Worm (Caenorhabditis elegans) whole organism, L2 larva: ENCODE measurements around the gene C07E3.9.

Experiments used
- C34F6.9 ChIP-seq: fragments of 150-350 bp; optimal IDR thresholded peaks from 2 replicates; lab custom pipeline; 2014; ENCODE audit warnings: missing biosample characterization, missing genetic modification characterization
- F13H6.1 ChIP-seq: sonication (generic microtip); optimal IDR thresholded peaks from 2 replicates; lab custom pipeline; 2016; ENCODE audit warnings: missing genetic modification characterization, missing compliant biosample characterization
- R02D3.7 ChIP-seq: fragments of 150-350 bp; optimal IDR thresholded peaks from 2 replicates; lab custom pipeline; 2014; ENCODE audit warnings: missing biosample characterization, missing genetic modification characterization
- Y55F3AM.14 ChIP-seq: fragments of 200-800 bp; sonication (Bioruptor generic); optimal IDR thresholded peaks from 2 replicates; lab custom pipeline; 2018; ENCODE audit warnings: mild to moderate bottlenecking, missing genetic modification characterization, missing compliant biosample characterization
- ZK546.5 ChIP-seq: sonication (generic microtip); optimal IDR thresholded peaks from 2 replicates; lab custom pipeline; 2017; ENCODE audit warnings: missing biosample characterization, missing genetic modification characterization
- alr-1 ChIP-seq: fragments of 150-350 bp; optimal IDR thresholded peaks from 2 replicates; lab custom pipeline; 2014; ENCODE audit warnings: missing biosample characterization, missing genetic modification characterization
- aly-2 ChIP-seq: fragments of 150-350 bp; optimal IDR thresholded peaks from 2 replicates; lab custom pipeline; 2014; ENCODE audit warnings: missing biosample characterization, missing genetic modification characterization
- blmp-1 ChIP-seq: sonication (generic microtip); optimal IDR thresholded peaks from 2 replicates; lab custom pipeline; 2017; ENCODE audit warnings: missing genetic modification characterization, mild to moderate bottlenecking, missing compliant biosample characterization, antibody characterized with exemption, moderate library complexity; ENCODE audit not compliant: insufficient read depth
- ceh-82 ChIP-seq: fragments of 150-350 bp; optimal IDR thresholded peaks from 2 replicates; lab custom pipeline; 2014; ENCODE audit warnings: missing biosample characterization, missing genetic modification characterization
- crh-2 ChIP-seq: sonication (generic microtip); optimal IDR thresholded peaks from 2 replicates; lab custom pipeline; 2017; ENCODE audit warnings: missing biosample characterization, missing genetic modification characterization
- dmd-4 ChIP-seq: sonication (generic microtip); optimal IDR thresholded peaks from 2 replicates; lab custom pipeline; 2017; ENCODE audit warnings: missing biosample characterization, missing genetic modification characterization
- egl-27 ChIP-seq: sonication (generic microtip); optimal IDR thresholded peaks from 3 replicates; lab custom pipeline; 2017; ENCODE audit warnings: missing biosample characterization, missing genetic modification reagents, missing genetic modification characterization
- elt-1 ChIP-seq: fragments of 150-350 bp; optimal IDR thresholded peaks from 2 replicates; lab custom pipeline; 2014; ENCODE audit warnings: missing biosample characterization, missing genetic modification characterization
- elt-3 ChIP-seq: sonication (generic microtip); optimal IDR thresholded peaks from 2 replicates; lab custom pipeline; 2017; ENCODE audit warnings: missing biosample characterization, missing genetic modification characterization
- fos-1 ChIP-seq: fragments of 150-350 bp; optimal IDR thresholded peaks from 2 replicates; lab custom pipeline; 2014; ENCODE audit warnings: missing biosample characterization, missing genetic modification characterization
- gmeb-1 ChIP-seq: fragments of 150-350 bp; optimal IDR thresholded peaks from 2 replicates; lab custom pipeline; 2014; ENCODE audit warnings: missing biosample characterization, missing genetic modification characterization
- lin-11 ChIP-seq: fragments of 150-350 bp; sonication (generic microtip); optimal IDR thresholded peaks from 2 replicates; lab custom pipeline; 2014; ENCODE audit warnings: missing biosample characterization, missing genetic modification characterization, inconsistent platforms, mixed read lengths
- lin-13 ChIP-seq: fragments of 150-350 bp; optimal IDR thresholded peaks from 2 replicates; lab custom pipeline; 2014; ENCODE audit warnings: missing biosample characterization, missing genetic modification reagents, missing genetic modification characterization
- lin-39 ChIP-seq: fragments of 150-350 bp; optimal IDR thresholded peaks from 2 replicates; lab custom pipeline; 2014; ENCODE audit warnings: missing biosample characterization, missing genetic modification reagents, missing genetic modification characterization
- lsy-2 ChIP-seq, 2 experiments: fragments of 150-350 bp in 1 of 2; sonication (generic microtip) in 1 of 2; optimal IDR thresholded peaks; 2 replicates each; lab custom pipeline; 2014 to 2017; ENCODE audit warnings: missing biosample characterization in 2 of 2, missing genetic modification characterization in 2 of 2
- mab-5 ChIP-seq: fragments of 150-350 bp; optimal IDR thresholded peaks from 2 replicates; lab custom pipeline; 2014; ENCODE audit warnings: missing biosample characterization, missing genetic modification characterization
- mbf-1 ChIP-seq: sonication (generic microtip); optimal IDR thresholded peaks from 2 replicates; lab custom pipeline; 2017; ENCODE audit warnings: missing biosample characterization, missing genetic modification characterization
- mdl-1 ChIP-seq, 2 experiments: fragments of 150-350 bp in 1 of 2; sonication (generic microtip) in 1 of 2; optimal IDR thresholded peaks; 2 replicates each; lab custom pipeline; 2017; ENCODE audit warnings: missing biosample characterization in 2 of 2, missing genetic modification characterization in 2 of 2
- nhr-10 ChIP-seq: sonication (generic microtip); optimal IDR thresholded peaks from 2 replicates; lab custom pipeline; 2017; ENCODE audit warnings: missing biosample characterization, missing genetic modification characterization
- nhr-11 ChIP-seq: fragments of 150-350 bp; optimal IDR thresholded peaks from 2 replicates; lab custom pipeline; 2014; ENCODE audit warnings: missing biosample characterization, missing genetic modification characterization
- nhr-12 ChIP-seq: fragments of 150-350 bp; optimal IDR thresholded peaks from 2 replicates; lab custom pipeline; 2014; ENCODE audit warnings: missing biosample characterization, missing genetic modification characterization
- nhr-129 ChIP-seq: fragments of 150-350 bp; optimal IDR thresholded peaks from 2 replicates; lab custom pipeline; 2014; ENCODE audit warnings: missing biosample characterization, missing genetic modification characterization
- nhr-21 ChIP-seq: fragments of 150-350 bp; optimal IDR thresholded peaks from 2 replicates; lab custom pipeline; 2014; ENCODE audit warnings: missing biosample characterization, missing genetic modification characterization
- nhr-23 ChIP-seq: fragments of 150-350 bp; optimal IDR thresholded peaks from 2 replicates; lab custom pipeline; 2014; ENCODE audit warnings: missing biosample characterization, missing genetic modification reagents, missing genetic modification characterization
- nhr-237 ChIP-seq: fragments of 150-350 bp; optimal IDR thresholded peaks from 2 replicates; lab custom pipeline; 2014; ENCODE audit warnings: missing biosample characterization, missing genetic modification characterization
- nhr-25 ChIP-seq: fragments of 150-350 bp; sonication (generic microtip); optimal IDR thresholded peaks from 3 replicates; lab custom pipeline; 2014; ENCODE audit warnings: missing biosample characterization, missing genetic modification characterization
- nhr-6 ChIP-seq: fragments of 150-350 bp; optimal IDR thresholded peaks from 2 replicates; lab custom pipeline; 2014; ENCODE audit warnings: missing biosample characterization, missing genetic modification characterization
- nhr-77 ChIP-seq: fragments of 150-350 bp; optimal IDR thresholded peaks from 2 replicates; lab custom pipeline; 2014; ENCODE audit warnings: missing biosample characterization, missing genetic modification characterization
- peb-1 ChIP-seq: fragments of 150-350 bp; optimal IDR thresholded peaks from 2 replicates; lab custom pipeline; 2014; ENCODE audit warnings: missing biosample characterization, missing genetic modification characterization
- sem-4 ChIP-seq: fragments of 150-350 bp; optimal IDR thresholded peaks from 2 replicates; lab custom pipeline; 2014; ENCODE audit warnings: missing biosample characterization, missing genetic modification reagents, missing genetic modification characterization
- skn-1 ChIP-seq: sonication (generic microtip); optimal IDR thresholded peaks from 2 replicates; lab custom pipeline; 2017; ENCODE audit warnings: missing biosample characterization, missing genetic modification characterization
- sma-3 ChIP-seq: sonication (generic microtip); optimal IDR thresholded peaks from 2 replicates; lab custom pipeline; 2016; ENCODE audit warnings: missing genetic modification reagents, missing genetic modification characterization, missing compliant biosample characterization
- sma-9 ChIP-seq, 2 experiments: fragments of 150-350 bp in 1 of 2; sonication (generic microtip) in 1 of 2; optimal IDR thresholded peaks; 2 replicates each; lab custom pipeline; 2014 to 2016; ENCODE audit warnings: missing genetic modification characterization in 2 of 2, mild to moderate bottlenecking in 1 of 2, missing biosample characterization in 1 of 2, missing compliant biosample characterization in 1 of 2, missing genetic modification reagents in 1 of 2, moderate library complexity in 1 of 2
- unc-39 ChIP-seq: fragments of 150-350 bp; optimal IDR thresholded peaks from 2 replicates; lab custom pipeline; 2014; ENCODE audit warnings: missing biosample characterization, missing genetic modification characterization
- unc-55 ChIP-seq: fragments of 150-350 bp; sonication (generic microtip); optimal IDR thresholded peaks from 3 replicates; lab custom pipeline; 2014; ENCODE audit warnings: missing biosample characterization, missing genetic modification reagents, missing genetic modification characterization
- unc-62 ChIP-seq: fragments of 150-350 bp; optimal IDR thresholded peaks from 2 replicates; lab custom pipeline; 2014; ENCODE audit warnings: missing biosample characterization, missing genetic modification reagents, missing genetic modification characterization
- ztf-1 ChIP-seq: fragments of 200-800 bp; sonication (Bioruptor generic); conservative IDR thresholded peaks from 2 replicates; pipeline ENCODE4 v1.3.6; 2022; ENCODE audit warnings: missing genetic modification characterization, missing compliant biosample characterization
- ztf-11 ChIP-seq: sonication (generic microtip); optimal IDR thresholded peaks from 2 replicates; lab custom pipeline; 2017; ENCODE audit warnings: missing biosample characterization, missing genetic modification characterization
- ztf-4 ChIP-seq: fragments of 150-350 bp; optimal IDR thresholded peaks from 2 replicates; lab custom pipeline; 2014; ENCODE audit warnings: missing biosample characterization, missing genetic modification characterization

Gene C07E3.9

DNA sequence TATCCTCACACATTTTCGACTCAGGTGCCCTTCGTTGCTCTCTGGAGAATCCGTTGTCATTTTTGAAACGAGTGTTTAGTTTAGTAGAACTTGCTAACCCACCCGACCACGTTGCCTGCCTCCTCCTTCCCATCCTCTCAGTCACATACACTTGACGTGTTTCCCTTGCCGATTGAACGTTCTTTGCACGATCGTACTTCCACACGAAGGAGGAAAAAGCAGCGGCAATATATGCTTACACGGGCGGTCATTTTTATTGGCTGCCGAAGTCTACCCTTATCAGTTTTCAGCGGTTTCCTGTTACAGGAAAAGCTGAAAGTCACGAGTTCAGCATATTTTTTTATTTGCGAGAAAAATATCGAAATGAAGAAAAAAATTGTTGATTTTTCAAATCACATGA, 39.2 kb downstream of the C07E3.9 start:
- TF ChIP-seq unc-55 (GFP tag; lab: Kevin White, UChicago) (no peak), ZK546.5 (tag; lab: Kevin White, UChicago) (no peak), C34F6.9 (tag; lab: Kevin White, UChicago) (no peak), aly-2 (tag; lab: Kevin White, UChicago) (no peak), nhr-129 (tag; lab: Kevin White, UChicago) (peak; percentile 70), egl-27 (tag; lab: Kevin White, UChicago) (peak; percentile 8), nhr-11 (tag; lab: Kevin White, UChicago) (no peak), mdl-1 (tag; optimal IDR thresholded peaks at IDR 0.05; lab: Kevin White, UChicago) (peak in 1 of 2 experiments; percentile 64), ceh-82 (tag; lab: Kevin White, UChicago) (no peak), nhr-23 (tag; lab: Kevin White, UChicago) (no peak), blmp-1 (tag; lab: Kevin White, UChicago) (no peak), F13H6.1 (peak; percentile 80), crh-2 (peak; percentile 65), ztf-11 (tag; lab: Kevin White, UChicago) (no peak), nhr-21 (peak; percentile 76), nhr-12 (tag; lab: Kevin White, UChicago) (no peak), R02D3.7 (tag; lab: Kevin White, UChicago) (no peak), sma-3 (GFP tag; lab: Kevin White, UChicago) (peak; percentile 11), gmeb-1 (tag; lab: Kevin White, UChicago) (peak; percentile 37), nhr-6 (no peak), sma-9 (GFP tag; optimal IDR thresholded peaks at IDR 0.05; lab: Kevin White, UChicago) (peak; percentile 82), sma-9 (tag; optimal IDR thresholded peaks at IDR 0.05; lab: Kevin White, UChicago) (no peak), sem-4 (tag; lab: Kevin White, UChicago) (no peak), nhr-10 (no peak), Y55F3AM.14 (GFP tag; lab: Kevin White, UChicago) (no peak), fos-1 (tag; lab: Kevin White, UChicago) (peak; percentile 84), elt-1 (tag; lab: Kevin White, UChicago) (no peak), unc-62 (GFP tag; lab: Kevin White, UChicago) (no peak), nhr-25 (tag; lab: Kevin White, UChicago) (peak; percentile 68), skn-1 (tag; lab: Kevin White, UChicago) (no peak)

- TF ChIP-seq lin-39 (tag; lab: Kevin White, UChicago) (no peak), ztf-11 (tag; lab: Kevin White, UChicago) (no peak), unc-62 (GFP tag; lab: Kevin White, UChicago) (no peak), R02D3.7 (tag; lab: Kevin White, UChicago) (no peak), elt-3 (no peak), sma-9 (GFP tag; optimal IDR thresholded peaks at IDR 0.05; lab: Kevin White, UChicago) (peak; percentile 91), sma-9 (tag; optimal IDR thresholded peaks at IDR 0.05; lab: Kevin White, UChicago) (no peak), lsy-2 (tag; optimal IDR thresholded peaks at IDR 0.05; lab: Kevin White, UChicago) (peak in 1 of 2 experiments; percentile 61), gmeb-1 (tag; lab: Kevin White, UChicago) (peak; percentile 16), nhr-77 (tag; lab: Kevin White, UChicago) (no peak), mbf-1 (tag; lab: Kevin White, UChicago) (no peak), F13H6.1 (peak; percentile 51), peb-1 (tag; lab: Kevin White, UChicago) (no peak), sem-4 (tag; lab: Kevin White, UChicago) (peak; percentile 17), nhr-10 (peak; percentile 2), ZK546.5 (tag; lab: Kevin White, UChicago) (no peak), nhr-11 (tag; lab: Kevin White, UChicago) (no peak), ztf-4 (tag; lab: Kevin White, UChicago) (peak; percentile 72), nhr-6 (peak; percentile 35), mab-5 (no peak), nhr-129 (tag; lab: Kevin White, UChicago) (peak; percentile 90), dmd-4 (tag; lab: Kevin White, UChicago) (no peak), nhr-21 (peak; percentile 84), nhr-12 (tag; lab: Kevin White, UChicago) (no peak), nhr-23 (tag; lab: Kevin White, UChicago) (no peak), mdl-1 (tag; optimal IDR thresholded peaks at IDR 0.05; lab: Kevin White, UChicago) (peak in 1 of 2 experiments; percentile 47), nhr-237 (tag; lab: Kevin White, UChicago) (no peak), aly-2 (tag; lab: Kevin White, UChicago) (no peak), unc-39 (no peak), alr-1 (tag; lab: Kevin White, UChicago) (no peak), C34F6.9 (tag; lab: Kevin White, UChicago) (peak; percentile 58), ztf-1 (GFP tag; lab: Robert Waterston, UW) (no peak), fos-1 (tag; lab: Kevin White, UChicago) (peak; percentile 34), crh-2 (peak; percentile 66), lin-13 (GFP tag; lab: Kevin White, UChicago) (peak; percentile 13), blmp-1 (tag; lab: Kevin White, UChicago) (peak; percentile 29), Y55F3AM.14 (GFP tag; lab: Kevin White, UChicago) (peak; percentile 52), elt-1 (tag; lab: Kevin White, UChicago) (no peak), lin-11 (no peak), nhr-25 (tag; lab: Kevin White, UChicago) (peak; percentile 83), sma-3 (GFP tag; lab: Kevin White, UChicago) (peak; percentile 85), ceh-82 (tag; lab: Kevin White, UChicago) (no peak), unc-55 (GFP tag; lab: Kevin White, UChicago) (no peak)
Observed at ce11 chrII:10390250-10390821, 39.8 kb downstream of the C07E3.9 start.
